Fruit fly (Drosophila melanogaster) whole organism, adult: ENCODE data around the gene TSG101.

ENCODE experiments used
- CG1620 ChIP-seq: fragments of 200-800 bp; sonication (Bioruptor generic); optimal IDR thresholded peaks from 2 replicates; lab custom pipeline; 2016; ENCODE audit warnings: missing biosample characterization, missing genetic modification characterization
- CG7045 ChIP-seq: fragments of 200-800 bp; sonication (Bioruptor generic); optimal IDR thresholded peaks from 2 replicates; lab custom pipeline; 2017; ENCODE audit warnings: missing biosample characterization, mild to moderate bottlenecking, missing genetic modification characterization
- Clk ChIP-seq: fragments of 200-800 bp; sonication (Bioruptor generic); optimal IDR thresholded peaks from 2 replicates; lab custom pipeline; 2017; ENCODE audit warnings: missing biosample characterization, missing genetic modification characterization
- Crg-1 ChIP-seq: fragments of 200-800 bp; sonication (Bioruptor generic); optimal IDR thresholded peaks from 2 replicates; lab custom pipeline; 2016; ENCODE audit warnings: missing biosample characterization, missing genetic modification characterization
- Hr96 ChIP-seq: fragments of 200-800 bp; sonication (Bioruptor generic); optimal IDR thresholded peaks from 2 replicates; lab custom pipeline; 2016; ENCODE audit warnings: missing biosample characterization, missing genetic modification characterization
- Mnt ChIP-seq: fragments of 200-800 bp; sonication (Bioruptor generic); optimal IDR thresholded peaks from 2 replicates; lab custom pipeline; 2016; ENCODE audit warnings: missing biosample characterization, mild to moderate bottlenecking, missing genetic modification characterization
- bab1 ChIP-seq: fragments of 200-800 bp; sonication (Bioruptor generic); optimal IDR thresholded peaks from 3 replicates; lab custom pipeline; 2019; ENCODE audit warnings: missing biosample characterization, mild to moderate bottlenecking, missing genetic modification characterization, moderate library complexity
- cic ChIP-seq: fragments of 200-800 bp; sonication (Bioruptor generic); optimal IDR thresholded peaks from 2 replicates; lab custom pipeline; 2017; ENCODE audit warnings: missing biosample characterization, mild to moderate bottlenecking, missing genetic modification characterization, moderate library complexity
- pad ChIP-seq: fragments of 200-800 bp; sonication (Bioruptor generic); optimal IDR thresholded peaks from 3 replicates; lab custom pipeline; 2017; ENCODE audit warnings: missing biosample characterization, missing genetic modification characterization, mild to moderate bottlenecking, moderate library complexity, missing genetic modification reagents

dm6 chr3L:16890650-16891336, 48.7 kb downstream of the TSG101 start:
- TF ChIP-seq Mnt (peak; percentile 46), CG1620 (GFP tag; lab: Kevin White, UChicago) (no peak), Hr96 (GFP tag; lab: Kevin White, UChicago) (no peak), Clk (GFP tag; lab: Kevin White, UChicago) (no peak), cic (peak; percentile 43), bab1 (GFP tag; lab: Kevin White, UChicago) (peak; percentile 82), CG7045 (GFP tag; lab: Kevin White, UChicago) (no peak), pad (GFP tag; lab: Kevin White, UChicago) (peak; percentile 66), Crg-1 (GFP tag; lab: Kevin White, UChicago) (peak; percentile 42)
